Worm (Caenorhabditis elegans): Measurements from ENCODE around the gene ceh-28.

The ceh-28 gene

ce11 chrX:13059984-13060383 lies 14.5 kb upstream of the ceh-28 start:
- TF ChIP-seq klf-2 (GFP tag; conservative IDR thresholded peaks at IDR 0.05), result no peak
- TF ChIP-seq ztf-23 (GFP tag; IDR thresholded peaks at IDR 0.05), result no peak
- TF ChIP-seq tab-1 (GFP tag; IDR thresholded peaks at IDR 0.05), result no peak

ce11 chrX:13061366-13061765 lies 13.1 kb upstream of the ceh-28 start:
- TF ChIP-seq klf-2 (GFP tag; conservative IDR thresholded peaks at IDR 0.05), result no peak
- TF ChIP-seq ztf-23 (GFP tag; IDR thresholded peaks at IDR 0.05), result no peak
- no peak for TF ChIP-seq ztf-29 (GFP tag; IDR thresholded peaks at IDR 0.05)
- TF ChIP-seq cog-1 (tag; optimal IDR thresholded peaks at IDR 0.05), result no peak
- TF ChIP-seq med-1 (GFP tag; optimal IDR thresholded peaks at IDR 0.05; ENCODE audit: insufficient read depth), result no peak
- no peak for TF ChIP-seq ref-1 (GFP tag; conservative IDR thresholded peaks at IDR 0.05)
- no peak for TF ChIP-seq tab-1 (GFP tag; IDR thresholded peaks at IDR 0.05)
- TF ChIP-seq T22C8.4 (GFP tag; IDR thresholded peaks at IDR 0.05), result no peak
- TF ChIP-seq flt-1 (GFP tag; IDR thresholded peaks at IDR 0.05), result no peak

ce11 chrX:13062934-13063585 lies 11.4 kb upstream of the ceh-28 start, which contains the start of gene K03A11.5:
Gene K03A11.5 (plus strand): TSS chrX:13063535.
- TF ChIP-seq flt-1 (GFP tag; IDR thresholded peaks at IDR 0.05), result no peak

ce11 chrX:13071120-13071519 lies 3.4 kb upstream of the ceh-28 start, which contains the start of gene cpx-2:
Gene cpx-2 (minus strand): TSS chrX:13071220.
- no peak for TF ChIP-seq tab-1 (GFP tag; IDR thresholded peaks at IDR 0.05)
- no peak for TF ChIP-seq ztf-23 (GFP tag; IDR thresholded peaks at IDR 0.05)
- TF ChIP-seq klf-2 (GFP tag; conservative IDR thresholded peaks at IDR 0.05), result no peak
- TF ChIP-seq ref-1 (GFP tag; conservative IDR thresholded peaks at IDR 0.05), result no peak
- TF ChIP-seq T22C8.4 (GFP tag; IDR thresholded peaks at IDR 0.05), result no peak
- no peak for TF ChIP-seq ztf-29 (GFP tag; IDR thresholded peaks at IDR 0.05)
- TF ChIP-seq med-1 (GFP tag; optimal IDR thresholded peaks at IDR 0.05; ENCODE audit: insufficient read depth), result no peak
- no peak for TF ChIP-seq flt-1 (GFP tag; IDR thresholded peaks at IDR 0.05)
- TF ChIP-seq cog-1 (tag; optimal IDR thresholded peaks at IDR 0.05), result no peak

ce11 chrX:13077872-13078271 lies 3.4 kb downstream of the ceh-28 start, which contains the start of gene K03A11.4:
Gene K03A11.4 (plus strand): TSS chrX:13078172.
- TF ChIP-seq klf-2 (GFP tag; conservative IDR thresholded peaks at IDR 0.05) (no peak), cog-1 (tag; optimal IDR thresholded peaks at IDR 0.05) (no peak), med-1 (GFP tag; optimal IDR thresholded peaks at IDR 0.05; ENCODE audit: insufficient read depth) (no peak), ztf-29 (GFP tag; IDR thresholded peaks at IDR 0.05) (no peak)

ce11 chrX:13082326-13082725 lies 7.9 kb downstream of the ceh-28 start, which contains the start of gene str-10:
Gene str-10 (plus strand): TSS chrX:13082626.
- TF ChIP-seq tab-1 (GFP tag; IDR thresholded peaks at IDR 0.05) (no peak), T22C8.4 (GFP tag; IDR thresholded peaks at IDR 0.05) (no peak), ztf-23 (GFP tag; IDR thresholded peaks at IDR 0.05) (no peak), med-1 (GFP tag; optimal IDR thresholded peaks at IDR 0.05; ENCODE audit: insufficient read depth) (no peak), ztf-29 (GFP tag; IDR thresholded peaks at IDR 0.05) (no peak), flt-1 (GFP tag; IDR thresholded peaks at IDR 0.05) (no peak), klf-2 (GFP tag; conservative IDR thresholded peaks at IDR 0.05) (no peak)

ce11 chrX:13084273-13084672 lies 9.8 kb downstream of the ceh-28 start, which contains the start of gene R03G8.1:
Gene R03G8.1 (plus strand): TSS chrX:13084573.
- TF ChIP-seq ref-1 (GFP tag; conservative IDR thresholded peaks at IDR 0.05) (no peak), med-1 (GFP tag; optimal IDR thresholded peaks at IDR 0.05; ENCODE audit: insufficient read depth) (no peak), ztf-23 (GFP tag; IDR thresholded peaks at IDR 0.05) (no peak), tab-1 (GFP tag; IDR thresholded peaks at IDR 0.05) (no peak), klf-2 (GFP tag; conservative IDR thresholded peaks at IDR 0.05) (no peak), flt-1 (GFP tag; IDR thresholded peaks at IDR 0.05) (no peak), T22C8.4 (GFP tag; IDR thresholded peaks at IDR 0.05) (no peak), ztf-29 (GFP tag; IDR thresholded peaks at IDR 0.05) (no peak), cog-1 (tag; optimal IDR thresholded peaks at IDR 0.05) (no peak)

- TF ChIP-seq klf-2 (GFP tag; conservative IDR thresholded peaks at IDR 0.05) (no peak), tab-1 (GFP tag; IDR thresholded peaks at IDR 0.05) (no peak), flt-1 (GFP tag; IDR thresholded peaks at IDR 0.05) (no peak), ztf-29 (GFP tag; IDR thresholded peaks at IDR 0.05) (no peak), ref-1 (GFP tag; conservative IDR thresholded peaks at IDR 0.05) (no peak), ztf-23 (GFP tag; IDR thresholded peaks at IDR 0.05) (no peak), med-1 (GFP tag; optimal IDR thresholded peaks at IDR 0.05; ENCODE audit: insufficient read depth) (no peak), T22C8.4 (GFP tag; IDR thresholded peaks at IDR 0.05) (no peak)
These were observed 14.1 kb downstream of the ceh-28 start for ce11 chrX:13088539-13088938.

ce11 chrX:13090665-13091064 lies 16.2 kb downstream of the ceh-28 start, which contains the start of gene R03G8.3:
Gene R03G8.3 (plus strand): TSS chrX:13090965.
- no peak for TF ChIP-seq med-1 (GFP tag; optimal IDR thresholded peaks at IDR 0.05; ENCODE audit: insufficient read depth)
- TF ChIP-seq cog-1 (tag; optimal IDR thresholded peaks at IDR 0.05), result no peak
- TF ChIP-seq tab-1 (GFP tag; IDR thresholded peaks at IDR 0.05), result no peak
- TF ChIP-seq ref-1 (GFP tag; conservative IDR thresholded peaks at IDR 0.05), result no peak

ce11 chrX:13091199-13091598 lies 16.7 kb downstream of the ceh-28 start:
- no peak for TF ChIP-seq ztf-23 (GFP tag; IDR thresholded peaks at IDR 0.05)
- no peak for TF ChIP-seq med-1 (GFP tag; optimal IDR thresholded peaks at IDR 0.05; ENCODE audit: insufficient read depth)
- TF ChIP-seq ztf-29 (GFP tag; IDR thresholded peaks at IDR 0.05), result no peak

- no peak for TF ChIP-seq ztf-23 (GFP tag; IDR thresholded peaks at IDR 0.05)
- no peak for TF ChIP-seq ztf-29 (GFP tag; IDR thresholded peaks at IDR 0.05)
These were observed 25.9 kb downstream of the ceh-28 start, which contains the start of gene R03G8.6 for ce11 chrX:13100410-13100809. Gene R03G8.6 (minus strand): TSS chrX:13100510.
